Worm (Caenorhabditis elegans): Measurements from ENCODE around the gene W02D7.6.

DNA sequence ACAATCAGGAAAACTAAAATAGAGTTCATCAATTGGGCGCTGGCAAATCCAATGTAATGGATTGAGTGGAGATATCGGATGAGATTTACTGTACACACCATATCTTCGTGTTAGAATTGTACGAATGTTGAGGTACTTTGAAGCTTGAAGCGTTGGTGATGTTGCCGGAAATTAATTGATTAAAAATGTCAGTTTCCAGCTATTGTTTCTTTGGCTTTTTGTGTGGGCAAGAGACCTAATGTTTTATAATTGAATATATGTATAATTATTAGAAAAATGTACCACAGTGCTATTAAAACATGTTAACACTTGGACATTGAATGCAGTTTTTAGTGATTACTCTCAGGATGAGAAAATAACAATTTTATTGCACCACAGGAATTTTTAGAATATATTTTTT, 22.5 kb downstream of the W02D7.6 start, which contains the start of gene str-136:
- TF ChIP-seq aha-1 (tag): no peak
- TF ChIP-seq ZK546.5 (tag; optimal IDR thresholded peaks at IDR 0.05): no peak
- no peak for TF ChIP-seq lsy-2 (tag; optimal IDR thresholded peaks at IDR 0.05)
- TF ChIP-seq lin-29 (GFP tag; IDR thresholded peaks at IDR 0.05): no peak
- TF ChIP-seq nhr-77 (tag; optimal IDR thresholded peaks at IDR 0.05): no peak
- TF ChIP-seq mxl-2 (GFP tag; conservative IDR thresholded peaks at IDR 0.05): no peak
